Worm (Caenorhabditis elegans) whole organism, L4/young adult: Measurements from ENCODE around the gene Y38F2AR.10.

Experiments used
- W03F9.2 ChIP-seq: fragments of 150-350 bp; optimal IDR thresholded peaks from 2 replicates; lab custom pipeline; 2014; ENCODE audit warnings: missing biosample characterization, missing genetic modification characterization
- dao-5 ChIP-seq: sonication (generic microtip); optimal IDR thresholded peaks from 2 replicates; lab custom pipeline; 2016; ENCODE audit warnings: missing genotype, missing genetic modification characterization, moderate library complexity, missing compliant biosample characterization
- him-1 ChIP-seq: sonication (generic microtip); optimal IDR thresholded peaks from 2 replicates; lab custom pipeline; 2016; ENCODE audit warnings: missing genotype, missing genetic modification reagents, missing genetic modification characterization, missing compliant biosample characterization

ce11 chrIV:2389745-2390144 lies 9.6 kb downstream of the Y38F2AR.10 start:
- TF ChIP-seq dao-5 (tag; lab: Kevin White, UChicago) (no peak), him-1 (tag; lab: Kevin White, UChicago) (no peak), W03F9.2 (no peak)
